Worm (Caenorhabditis elegans) whole organism, early embryonic: ENCODE data around the gene C40A11.7.

Source experiments
- F13C5.2 ChIP-seq: sonication (generic microtip); optimal IDR thresholded peaks from 2 replicates; lab custom pipeline; 2017; ENCODE audit warnings: mild to moderate bottlenecking, missing genetic modification characterization, inconsistent platforms, missing compliant biosample characterization
- ama-1 ChIP-seq: fragments of 150-350 bp; optimal IDR thresholded peaks from 2 replicates; lab custom pipeline; 2014
- flt-1 ChIP-seq: fragments of 200-800 bp; sonication (Bioruptor generic); IDR thresholded peaks from 2 replicates; pipeline ENCODE4 v1.3.6; 2022; ENCODE audit warnings: missing genetic modification characterization, missing compliant biosample characterization
- hmbx-1 ChIP-seq: sonication (generic microtip); optimal IDR thresholded peaks from 2 replicates; lab custom pipeline; 2016; ENCODE audit warnings: mild to moderate bottlenecking, missing genetic modification characterization, missing compliant biosample characterization
- hmg-4 ChIP-seq: fragments of 200-800 bp; sonication (Bioruptor generic); optimal IDR thresholded peaks from 2 replicates; lab custom pipeline; 2018; ENCODE audit warnings: mild to moderate bottlenecking, missing genetic modification characterization, missing compliant biosample characterization
- tbx-37 ChIP-seq: fragments of 200-800 bp; sonication (Bioruptor generic); conservative IDR thresholded peaks from 2 replicates; pipeline ENCODE4 v1.3.6; 2022; ENCODE audit warnings: missing genetic modification reagents, missing genetic modification characterization, missing compliant biosample characterization
- tra-4 ChIP-seq: sonication (generic microtip); optimal IDR thresholded peaks from 2 replicates; lab custom pipeline; 2017; ENCODE audit warnings: missing genetic modification characterization, missing compliant biosample characterization

DNA sequence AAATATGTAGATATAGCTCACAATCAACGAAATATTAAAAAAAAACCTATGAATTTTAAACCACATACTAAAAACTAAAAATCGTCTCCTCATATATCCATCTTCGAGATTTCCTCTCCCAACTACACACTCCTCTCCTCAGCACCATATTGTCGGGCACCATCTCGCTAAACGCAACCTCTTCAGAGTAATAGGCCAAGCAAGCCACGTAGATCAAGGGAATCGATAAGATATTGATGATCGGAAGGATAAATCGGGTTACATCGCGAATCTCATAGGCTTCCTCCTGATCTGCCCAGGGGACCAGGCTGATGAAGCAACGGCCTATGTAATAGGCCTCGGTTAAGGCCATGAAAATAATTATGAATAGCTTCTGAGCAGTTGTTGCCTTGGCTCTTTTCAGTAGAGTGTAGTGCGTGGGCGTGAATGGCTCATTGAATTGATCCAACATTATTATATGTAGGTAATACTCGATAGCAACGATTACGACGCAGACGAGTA, at the start of gene C40A11.7, which contains the start of gene C40A11.8:
- TF ChIP-seq tbx-37 (GFP tag; lab: Robert Waterston, UW): no peak
- no peak for TF ChIP-seq ama-1 (lab: Kevin White, UChicago)
- no peak for TF ChIP-seq hmbx-1 (tag; lab: Kevin White, UChicago)
- no peak for TF ChIP-seq flt-1 (GFP tag; lab: Robert Waterston, UW)
- no peak for TF ChIP-seq tra-4 (tag; lab: Kevin White, UChicago)
- TF ChIP-seq hmg-4 (GFP tag; lab: Kevin White, UChicago): no peak
- TF ChIP-seq F13C5.2 (tag; lab: Kevin White, UChicago): no peak
